Fruit fly (Drosophila melanogaster) whole organism, wandering third instar larva: Measurements from ENCODE around the gene Hsp70Bc.

Source experiments
- Abd-B ChIP-seq: fragments of >200 bp; optimal IDR thresholded peaks from 2 replicates; lab custom pipeline; 2017; ENCODE audit warnings: missing biosample characterization, missing genetic modification characterization
- CG32264 ChIP-seq: fragments of 200-800 bp; sonication (Bioruptor generic); optimal IDR thresholded peaks from 2 replicates; lab custom pipeline; 2016; ENCODE audit warnings: missing biosample characterization, missing genetic modification characterization
- CrebA ChIP-seq: fragments of 200-800 bp; sonication (Bioruptor generic); optimal IDR thresholded peaks from 2 replicates; lab custom pipeline; 2016; ENCODE audit warnings: missing biosample characterization, mild to moderate bottlenecking, missing genetic modification characterization, borderline replicate concordance
- Dif ChIP-seq: fragments of 200-275, 200-300 bp; sonication (Bioruptor generic); optimal IDR thresholded peaks from 2 replicates; lab custom pipeline; 2018; ENCODE audit warnings: missing biosample characterization, missing genetic modification characterization; ENCODE audit not compliant: partially characterized antibody
- GATAd ChIP-seq: sonication (Bioruptor generic); optimal IDR thresholded peaks from 2 replicates; lab custom pipeline; 2016; ENCODE audit warnings: missing biosample characterization, missing genetic modification characterization
- HLH106 ChIP-seq: fragments of 200-800 bp; optimal IDR thresholded peaks from 3 replicates; lab custom pipeline; 2019; ENCODE audit warnings: missing biosample characterization, mild to moderate bottlenecking, missing genetic modification characterization, moderate library complexity
- Hnf4 ChIP-seq: fragments of 200-800 bp; sonication (Bioruptor generic); optimal IDR thresholded peaks from 2 replicates; lab custom pipeline; 2016; ENCODE audit warnings: missing biosample characterization, mild to moderate bottlenecking, missing genetic modification characterization
- Hr78 ChIP-seq: fragments of >200 bp; optimal IDR thresholded peaks from 2 replicates; lab custom pipeline; 2017; ENCODE audit warnings: missing biosample characterization, missing genetic modification characterization
- Hr83 ChIP-seq: fragments of 200-300 bp; sonication (Bioruptor generic); optimal IDR thresholded peaks from 2 replicates; lab custom pipeline; 2016; ENCODE audit warnings: missing biosample characterization, mild to moderate bottlenecking, missing genetic modification characterization, moderate library complexity; ENCODE audit not compliant: poor library complexity, severe bottlenecking
- Jra ChIP-seq: sonication (Bioruptor generic); optimal IDR thresholded peaks from 2 replicates; lab custom pipeline; 2016; ENCODE audit warnings: missing biosample characterization, missing genetic modification characterization
- Mio ChIP-seq: sonication (Bioruptor generic); optimal IDR thresholded peaks from 2 replicates; lab custom pipeline; 2016; ENCODE audit warnings: missing biosample characterization, missing genetic modification characterization
- Myc ChIP-seq: fragments of >200 bp; optimal IDR thresholded peaks from 2 replicates; lab custom pipeline; 2017
- N ChIP-seq: fragments of >200 bp; optimal IDR thresholded peaks from 2 replicates; lab custom pipeline; 2018; ENCODE audit warnings: missing biosample characterization, missing external identifiers, missing genetic modification characterization
- Rel ChIP-seq, 2 experiments: fragments of 200-800 bp; sonication (Bioruptor generic) in 1 of 2; optimal IDR thresholded peaks; 2 replicates in 1 of 2; 3 replicates in 1 of 2; lab custom pipeline; 2016 to 2019; ENCODE audit warnings: mild to moderate bottlenecking in 2 of 2, missing biosample characterization in 2 of 2, missing genetic modification characterization in 2 of 2, moderate library complexity in 1 of 2
- Sp1 ChIP-seq: fragments of 200-800 bp; sonication (Bioruptor generic); optimal IDR thresholded peaks from 3 replicates; lab custom pipeline; 2019; ENCODE audit warnings: missing biosample characterization, mild to moderate bottlenecking, missing genetic modification characterization, moderate library complexity
- br ChIP-seq: fragments of 200-800 bp; sonication (Bioruptor generic); optimal IDR thresholded peaks from 2 replicates; lab custom pipeline; 2016; ENCODE audit warnings: missing biosample characterization, missing genetic modification characterization
- brk ChIP-seq: fragments of 200-800 bp; sonication (Bioruptor generic); optimal IDR thresholded peaks from 2 replicates; lab custom pipeline; 2016; ENCODE audit warnings: missing biosample characterization, mild to moderate bottlenecking, missing genetic modification characterization
- dl ChIP-seq, 2 experiments: fragments of 175-275, 200-275 bp in 1 of 2; fragments of 200-275 bp in 1 of 2; sonication (Bioruptor generic); optimal IDR thresholded peaks; lab custom pipeline; 2018; ENCODE audit warnings: mild to moderate bottlenecking in 2 of 2, missing biosample characterization in 2 of 2, missing genetic modification characterization in 2 of 2, moderate library complexity in 2 of 2; ENCODE audit not compliant: partially characterized antibody in 2 of 2, insufficient read depth in 1 of 2
- dsf ChIP-seq: sonication (Bioruptor generic); optimal IDR thresholded peaks from 2 replicates; lab custom pipeline; 2016; ENCODE audit warnings: missing biosample characterization, missing genetic modification characterization, borderline replicate concordance
- ey ChIP-seq: fragments of 200-800 bp; sonication (Bioruptor generic); optimal IDR thresholded peaks from 2 replicates; lab custom pipeline; 2016; ENCODE audit warnings: missing biosample characterization, missing genetic modification characterization
- fru ChIP-seq: fragments of 200-800 bp; sonication (Bioruptor generic); optimal IDR thresholded peaks from 3 replicates; lab custom pipeline; 2016; ENCODE audit warnings: missing biosample characterization, mild to moderate bottlenecking, missing genetic modification characterization
- h ChIP-seq: fragments of 200-800 bp; sonication (Bioruptor generic); optimal IDR thresholded peaks from 3 replicates; lab custom pipeline; 2016; ENCODE audit warnings: missing biosample characterization, mild to moderate bottlenecking, missing genetic modification characterization
- jim ChIP-seq: fragments of 175-275, 200-325 bp; sonication (Bioruptor generic); optimal IDR thresholded peaks from 2 replicates; lab custom pipeline; 2016; ENCODE audit warnings: missing biosample characterization, mild to moderate bottlenecking, missing genetic modification characterization
- lola ChIP-seq: fragments of >200 bp; optimal IDR thresholded peaks from 2 replicates; lab custom pipeline; 2017; ENCODE audit warnings: missing biosample characterization, missing genetic modification characterization
- pan ChIP-seq: fragments of >200 bp; optimal IDR thresholded peaks from 2 replicates; lab custom pipeline; 2017
- psq ChIP-seq: fragments of 200-800 bp; sonication (Bioruptor generic); optimal IDR thresholded peaks from 3 replicates; lab custom pipeline; 2017; ENCODE audit warnings: missing biosample characterization, mild to moderate bottlenecking, missing genetic modification characterization, moderate library complexity
- rgr ChIP-seq: fragments of 200-800 bp; sonication (Bioruptor generic); optimal IDR thresholded peaks from 3 replicates; lab custom pipeline; 2016; ENCODE audit warnings: missing biosample characterization, mild to moderate bottlenecking, missing genetic modification characterization
- sv ChIP-seq: fragments of 200-800 bp; sonication (Bioruptor generic); optimal IDR thresholded peaks from 3 replicates; lab custom pipeline; 2016; ENCODE audit warnings: missing biosample characterization, missing genetic modification characterization
- usp ChIP-seq: fragments of >200 bp; optimal IDR thresholded peaks from 2 replicates; lab custom pipeline; 2017; ENCODE audit warnings: missing biosample characterization, missing genetic modification characterization
- woc ChIP-seq: sonication (Bioruptor generic); optimal IDR thresholded peaks from 2 replicates; lab custom pipeline; 2016; ENCODE audit warnings: missing biosample characterization, mild to moderate bottlenecking, missing genetic modification characterization

Hsp70Bc gene

DNA sequence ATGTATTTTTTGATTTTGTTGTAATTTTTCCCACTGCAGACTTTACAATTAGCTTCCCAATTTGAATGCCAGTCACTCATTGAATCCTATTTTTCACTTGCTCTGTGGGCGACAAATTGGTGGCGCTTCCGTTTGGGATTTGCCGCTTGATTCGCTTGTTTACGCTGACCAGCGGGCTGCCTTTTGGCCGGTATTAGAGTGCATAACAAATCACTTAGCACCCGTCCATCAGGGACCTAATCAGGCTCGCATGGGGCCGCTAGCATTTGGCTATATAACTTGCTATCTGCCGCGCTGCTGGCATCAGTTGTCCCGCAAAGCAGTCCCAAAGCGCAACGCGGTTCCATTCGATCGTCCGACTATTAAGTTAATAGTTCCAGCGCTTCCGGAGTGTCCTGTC lies 17.0 kb downstream of the Hsp70Bc start, which contains the start of gene Hug:
TSS of gene Hug (plus strand) at position 301 of the 400 bp plus-strand sequence.
- TF ChIP-seq dsf (no peak), dl (GFP tag; optimal IDR thresholded peaks at IDR 0.05; lab: Kevin White, UChicago; ENCODE audit: insufficient read depth in 1 of 2, partially characterized antibody in 2 of 2) (no peak), Hr78 (GFP tag; lab: Kevin White, UChicago) (no peak), fru (GFP tag; lab: Kevin White, UChicago) (no peak), Sp1 (GFP tag; lab: Kevin White, UChicago) (no peak), ey (GFP tag; lab: Kevin White, UChicago) (no peak), N (GFP tag; lab: Kevin White, UChicago) (no peak), sv (GFP tag; lab: Kevin White, UChicago) (no peak), woc (GFP tag; lab: Kevin White, UChicago) (no peak), Hr83 (GFP tag; lab: Kevin White, UChicago) (no peak), Myc (lab: Kevin White, UChicago) (no peak), jim (GFP tag; lab: Kevin White, UChicago) (no peak), h (GFP tag; lab: Kevin White, UChicago) (no peak), Mio (GFP tag; lab: Kevin White, UChicago) (no peak), CG32264 (GFP tag; lab: Kevin White, UChicago) (no peak), GATAd (GFP tag; lab: Kevin White, UChicago) (no peak), Dif (GFP tag; lab: Kevin White, UChicago) (no peak), lola (GFP tag; lab: Kevin White, UChicago) (no peak), brk (GFP tag; lab: Kevin White, UChicago) (no peak), usp (no peak)

DNA sequence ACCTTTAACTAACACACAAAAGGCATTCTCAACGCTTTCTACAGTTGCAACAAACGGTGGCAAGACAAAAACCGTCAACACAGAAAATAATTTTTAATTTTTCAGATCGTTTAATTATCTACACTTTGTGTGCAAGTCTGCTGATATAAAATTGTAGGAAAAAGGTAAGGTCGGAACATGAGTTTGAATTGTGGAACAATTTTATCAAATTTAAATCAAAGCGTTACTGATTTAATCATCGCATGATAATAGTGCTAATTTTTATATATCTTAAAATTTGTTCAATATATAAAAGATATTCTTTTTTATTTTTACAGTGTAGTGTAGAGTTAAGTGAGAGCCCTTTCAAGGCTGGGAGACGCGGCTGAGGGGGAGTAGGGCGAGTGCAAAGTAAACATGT lies 34.1 kb downstream of the Hsp70Bc start:
- no peak for TF ChIP-seq HLH106 (tag; lab: Kevin White, UChicago)
- no peak for TF ChIP-seq br
- no peak for TF ChIP-seq Rel (GFP tag; optimal IDR thresholded peaks at IDR 0.05; lab: Kevin White, UChicago)
- no peak for TF ChIP-seq Rel (tag; optimal IDR thresholded peaks at IDR 0.05; lab: Kevin White, UChicago)
- TF ChIP-seq CrebA = no peak
- no peak for TF ChIP-seq Jra (GFP tag; lab: Kevin White, UChicago)
- TF ChIP-seq Hr78 (GFP tag; lab: Kevin White, UChicago) = no peak
- no peak for TF ChIP-seq psq (GFP tag; lab: Kevin White, UChicago)
- no peak for TF ChIP-seq pan (lab: Kevin White, UChicago)
- TF ChIP-seq dsf = no peak
- no peak for TF ChIP-seq GATAd (GFP tag; lab: Kevin White, UChicago)
- no peak for TF ChIP-seq sv (GFP tag; lab: Kevin White, UChicago)
- TF ChIP-seq, all 38 proteins: peak for 0

DNA sequence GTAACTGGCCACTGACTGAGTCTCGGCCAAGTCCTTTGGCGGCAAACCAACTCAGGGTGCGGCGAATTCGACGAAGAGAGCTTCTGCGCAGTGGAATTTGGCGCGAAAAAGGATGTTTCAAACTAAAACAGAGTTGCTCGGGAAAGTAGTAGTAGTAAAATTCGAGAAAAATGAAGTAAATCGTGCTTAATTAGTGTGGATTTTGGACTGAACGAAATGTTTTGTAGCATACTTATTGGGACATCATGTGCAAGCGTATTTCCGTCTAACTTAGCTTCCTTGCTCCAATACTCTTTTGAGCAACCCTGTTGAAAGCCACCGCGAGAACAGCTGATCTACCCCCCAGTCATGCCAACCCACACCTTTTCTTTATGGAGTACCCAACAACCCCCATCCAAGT lies 39.4 kb downstream of the Hsp70Bc start, which contains the start of gene Octbeta3R:
TSS of gene Octbeta3R (minus strand) at position 1 of the 400 bp plus-strand sequence.
- TF ChIP-seq dl (GFP tag; optimal IDR thresholded peaks at IDR 0.05; lab: Kevin White, UChicago; ENCODE audit: insufficient read depth in 1 of 2, partially characterized antibody in 2 of 2) (no peak), fru (GFP tag; lab: Kevin White, UChicago) (no peak), sv (GFP tag; lab: Kevin White, UChicago) (no peak), usp (no peak), br (no peak), Hnf4 (GFP tag; lab: Kevin White, UChicago) (no peak), ey (GFP tag; lab: Kevin White, UChicago) (no peak), Hr83 (GFP tag; lab: Kevin White, UChicago) (no peak), Abd-B (GFP tag; lab: Kevin White, UChicago) (no peak), rgr (no peak), woc (GFP tag; lab: Kevin White, UChicago) (no peak), Sp1 (GFP tag; lab: Kevin White, UChicago) (no peak), lola (GFP tag; lab: Kevin White, UChicago) (no peak)
